5 fruit fly cellular contexts compared by ENCODE assay signal in the genomic region with DNA sequence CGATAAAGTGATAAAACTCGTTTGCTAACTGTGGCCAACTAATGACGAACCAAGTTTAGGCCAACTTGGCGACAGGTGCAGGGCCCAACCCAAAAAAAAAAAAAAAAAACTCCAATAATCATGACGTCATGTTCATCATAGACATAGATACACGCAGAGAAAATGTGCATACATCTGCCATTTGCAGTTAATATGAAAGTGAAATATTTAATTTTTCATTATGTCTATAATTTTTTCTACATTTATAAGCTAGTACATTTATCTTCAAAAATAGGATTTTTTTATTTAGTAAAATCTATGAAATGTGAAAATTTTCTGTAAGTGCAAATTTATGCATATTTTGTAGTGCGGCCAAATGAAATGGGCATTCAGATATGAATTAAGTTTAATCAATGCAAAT.
A peak's percentile ranks its signal among the peaks of the same experiment; 100 is the strongest.
TF ChIP-seq lines count a peak whose summit lies in the region.

No protein-coding gene starts in this region.

- no peak for TF ChIP-seq CTCF in whole organism, embryonic (GFP tag; optimal IDR thresholded peaks at IDR 0.05; lab: Kevin White, UChicago)

TF ChIP-seq in whole organism, adult, 20 proteins besides CTCF, POLR2A, EP300 and RAD21:
- TF ChIP-seq CG33017 (tag; optimal IDR thresholded peaks at IDR 0.05; lab: Kevin White, UChicago) (no peak), bab1 (GFP tag; optimal IDR thresholded peaks at IDR 0.05; lab: Kevin White, UChicago) (peak; percentile 3)
TF ChIP-seq in whole organism, adult: peak in this region for 1.

TF ChIP-seq in whole organism, embryonic, 481 proteins besides CTCF, POLR2A, EP300 and RAD21 (continues in another document):
- no peak for TF ChIP-seq CG6683 (GFP tag; optimal IDR thresholded peaks at IDR 0.05; lab: Kevin White, UChicago)
- peak; percentile 79 for TF ChIP-seq danr (GFP tag; IDR thresholded peaks at IDR 0.05; lab: Robert Waterston, UW)
- TF ChIP-seq CG10366 (GFP tag; IDR thresholded peaks at IDR 0.05; lab: Robert Waterston, UW) = peak; percentile 85
- peak; percentile 36 for TF ChIP-seq CG18619 (GFP tag; optimal IDR thresholded peaks at IDR 0.05; lab: Kevin White, UChicago)
- TF ChIP-seq CHES-1-like (GFP tag; optimal IDR thresholded peaks at IDR 0.05; lab: Kevin White, UChicago) = peak; percentile 24
- no peak for TF ChIP-seq bigmax (GFP tag; optimal IDR thresholded peaks at IDR 0.05; lab: Kevin White, UChicago)
- TF ChIP-seq CG43689 (GFP tag; IDR thresholded peaks at IDR 0.05; lab: Robert Waterston, UW) = peak; percentile 38
- peak; percentile 89 for TF ChIP-seq vvl (GFP tag; IDR thresholded peaks at IDR 0.05; lab: Robert Waterston, UW)
- TF ChIP-seq tll (GFP tag; optimal IDR thresholded peaks at IDR 0.05; lab: Kevin White, UChicago) = no peak
- peak; percentile 76 for TF ChIP-seq al (GFP tag; IDR thresholded peaks at IDR 0.05; lab: Robert Waterston, UW)
- no peak for TF ChIP-seq CG3995 (GFP tag; optimal IDR thresholded peaks at IDR 0.05; lab: Kevin White, UChicago)
- peak; percentile 84 for TF ChIP-seq CG14014 (GFP tag; IDR thresholded peaks at IDR 0.05; lab: Robert Waterston, UW)
- TF ChIP-seq CG17612 (GFP tag; IDR thresholded peaks at IDR 0.05; lab: Robert Waterston, UW) = peak; percentile 62
- TF ChIP-seq CG2875 (GFP tag; optimal IDR thresholded peaks at IDR 0.05; lab: Kevin White, UChicago) = peak; percentile 27
- TF ChIP-seq MESR4 (GFP tag; optimal IDR thresholded peaks at IDR 0.05; lab: Kevin White, UChicago) = no peak
- peak; percentile 57 for TF ChIP-seq klu (GFP tag; IDR thresholded peaks at IDR 0.05; lab: Robert Waterston, UW)
- peak; percentile 19; the same call in 1 of the 2 replicates for TF ChIP-seq rib (GFP tag; IDR thresholded peaks at IDR 0.05; lab: Robert Waterston, UW)
- peak; percentile 45 for TF ChIP-seq Chrac-16 (GFP tag; optimal IDR thresholded peaks at IDR 0.05; lab: Kevin White, UChicago)
- TF ChIP-seq CG42726 (GFP tag; IDR thresholded peaks at IDR 0.05; lab: Robert Waterston, UW; ENCODE audit: partially characterized antibody) = no peak
- peak in 1 of 2 experiments; percentile 60 for TF ChIP-seq Eip74EF (GFP tag; optimal IDR thresholded peaks at IDR 0.05; lab: Kevin White, UChicago)

TF ChIP-seq in whole organism, prepupa, 60 proteins besides CTCF, POLR2A, EP300 and RAD21 (continues in another document):
- TF ChIP-seq esn (GFP tag; optimal IDR thresholded peaks at IDR 0.05; lab: Kevin White, UChicago) (no peak), CG1621 (tag; optimal IDR thresholded peaks at IDR 0.05; lab: Kevin White, UChicago) (no peak), CG32006 (GFP tag; optimal IDR thresholded peaks at IDR 0.05; lab: Kevin White, UChicago) (peak; percentile 23), Sox15 (GFP tag; optimal IDR thresholded peaks at IDR 0.05; lab: Kevin White, UChicago) (no peak), CG3919 (GFP tag; optimal IDR thresholded peaks at IDR 0.05; lab: Kevin White, UChicago) (no peak), dac (GFP tag; optimal IDR thresholded peaks at IDR 0.05; lab: Kevin White, UChicago) (no peak), acj6 (GFP tag; optimal IDR thresholded peaks at IDR 0.05; lab: Kevin White, UChicago) (no peak), Hr39 (GFP tag; optimal IDR thresholded peaks at IDR 0.05; lab: Kevin White, UChicago) (no peak), Sox102F (GFP tag; optimal IDR thresholded peaks at IDR 0.05; lab: Kevin White, UChicago) (no peak), CG8632 (GFP tag; optimal IDR thresholded peaks at IDR 0.05; lab: Kevin White, UChicago) (no peak), topi (GFP tag; optimal IDR thresholded peaks at IDR 0.05; lab: Kevin White, UChicago) (no peak), fd85E (GFP tag; optimal IDR thresholded peaks at IDR 0.05; lab: Kevin White, UChicago) (no peak), CG6854 (GFP tag; optimal IDR thresholded peaks at IDR 0.05; lab: Kevin White, UChicago) (no peak), Hr4 (GFP tag; optimal IDR thresholded peaks at IDR 0.05; lab: Kevin White, UChicago) (no peak), ss (GFP tag; optimal IDR thresholded peaks at IDR 0.05; lab: Kevin White, UChicago) (no peak), lz (GFP tag; optimal IDR thresholded peaks at IDR 0.05; lab: Kevin White, UChicago) (no peak), vri (GFP tag; optimal IDR thresholded peaks at IDR 0.05; lab: Kevin White, UChicago) (no peak), CG8119 (GFP tag; IDR thresholded peaks at IDR 0.05; lab: Robert Waterston, UW) (peak; percentile 53; the same call in 1 of the 3 replicates), CG6163 (GFP tag; IDR thresholded peaks at IDR 0.05; lab: Robert Waterston, UW) (0 out of 3 replicates have a peak, but pooled peaks have one; percentile 8), Met (GFP tag; optimal IDR thresholded peaks at IDR 0.05; lab: Kevin White, UChicago) (no peak), dsx (GFP tag; optimal IDR thresholded peaks at IDR 0.05; lab: Kevin White, UChicago; ENCODE audit: poor library complexity, severe bottlenecking) (no peak), CG11902 (GFP tag; optimal IDR thresholded peaks at IDR 0.05; lab: Kevin White, UChicago) (no peak)

TF ChIP-seq in whole organism, pupa, 21 proteins besides CTCF, POLR2A, EP300 and RAD21:
- no peak for TF ChIP-seq CG10348 (GFP tag; IDR thresholded peaks at IDR 0.05; lab: Robert Waterston, UW)
- no peak for TF ChIP-seq rn (GFP tag; IDR thresholded peaks at IDR 0.05; lab: Robert Waterston, UW)
- no peak for TF ChIP-seq CG13204 (GFP tag; optimal IDR thresholded peaks at IDR 0.05; lab: Kevin White, UChicago)
- no peak for TF ChIP-seq CG8301 (tag; optimal IDR thresholded peaks at IDR 0.05; lab: Kevin White, UChicago)
- TF ChIP-seq Snoo (tag; optimal IDR thresholded peaks at IDR 0.05; lab: Kevin White, UChicago) = no peak
- TF ChIP-seq Pif1A (GFP tag; optimal IDR thresholded peaks at IDR 0.05; lab: Kevin White, UChicago) = no peak
- TF ChIP-seq CG12605 (GFP tag; IDR thresholded peaks at IDR 0.05; lab: Robert Waterston, UW) = peak; percentile 37; the same call in 1 of the 2 replicates
- TF ChIP-seq CG14655 (GFP tag; optimal IDR thresholded peaks at IDR 0.05; lab: Kevin White, UChicago) = no peak
- TF ChIP-seq Pif1B (GFP tag; optimal IDR thresholded peaks at IDR 0.05; lab: Kevin White, UChicago) = no peak
- no peak for TF ChIP-seq EcR (GFP tag; optimal IDR thresholded peaks at IDR 0.05; lab: Kevin White, UChicago)
- peak; percentile 51; the same call in 2 of the 3 replicates for TF ChIP-seq CG4496 (GFP tag; IDR thresholded peaks at IDR 0.05; lab: Robert Waterston, UW)
- TF ChIP-seq CG32121 (GFP tag; IDR thresholded peaks at IDR 0.05; lab: Robert Waterston, UW) = peak; percentile 51; the same call in 1 of the 2 replicates
- TF ChIP-seq CG8159 (tag; optimal IDR thresholded peaks at IDR 0.05; lab: Kevin White, UChicago) = no peak
- TF ChIP-seq Ets98B (GFP tag; IDR thresholded peaks at IDR 0.05; lab: Robert Waterston, UW) = peak; percentile 7; the same call in 1 of the 2 replicates
- no peak for TF ChIP-seq D1 (tag; optimal IDR thresholded peaks at IDR 0.05; lab: Kevin White, UChicago)
- TF ChIP-seq gl (tag; optimal IDR thresholded peaks at IDR 0.05; lab: Kevin White, UChicago) = no peak
- TF ChIP-seq CG9948 (tag; optimal IDR thresholded peaks at IDR 0.05; lab: Kevin White, UChicago) = peak; percentile 1
- no peak for TF ChIP-seq CG34367 (tag; optimal IDR thresholded peaks at IDR 0.05; lab: Kevin White, UChicago)
- TF ChIP-seq fd96Ca (GFP tag; IDR thresholded peaks at IDR 0.05; lab: Robert Waterston, UW) = no peak
- no peak for TF ChIP-seq CG15710 (tag; optimal IDR thresholded peaks at IDR 0.05; lab: Kevin White, UChicago)
- no peak for TF ChIP-seq CG17806 (tag; optimal IDR thresholded peaks at IDR 0.05; lab: Kevin White, UChicago)

TF ChIP-seq in whole organism, wandering third instar larva, 38 proteins besides CTCF, POLR2A, EP300 and RAD21:
- TF ChIP-seq sv (GFP tag; optimal IDR thresholded peaks at IDR 0.05; lab: Kevin White, UChicago) = peak; percentile 35
- no peak for TF ChIP-seq Abd-B (GFP tag; optimal IDR thresholded peaks at IDR 0.05; lab: Kevin White, UChicago)
